Fruit fly (Drosophila melanogaster) S2 (cell line): ENCODE measurements around the gene Prosbeta7.

Source experiments
- CG8478 ChIP-seq: fragments of >200 bp; optimal IDR thresholded peaks from 2 replicates; lab custom pipeline; 2018
- CTCF ChIP-seq, 2 experiments: fragments of >200 bp; optimal IDR thresholded peaks; 2 replicates each; lab custom pipeline; 2018

DNA sequence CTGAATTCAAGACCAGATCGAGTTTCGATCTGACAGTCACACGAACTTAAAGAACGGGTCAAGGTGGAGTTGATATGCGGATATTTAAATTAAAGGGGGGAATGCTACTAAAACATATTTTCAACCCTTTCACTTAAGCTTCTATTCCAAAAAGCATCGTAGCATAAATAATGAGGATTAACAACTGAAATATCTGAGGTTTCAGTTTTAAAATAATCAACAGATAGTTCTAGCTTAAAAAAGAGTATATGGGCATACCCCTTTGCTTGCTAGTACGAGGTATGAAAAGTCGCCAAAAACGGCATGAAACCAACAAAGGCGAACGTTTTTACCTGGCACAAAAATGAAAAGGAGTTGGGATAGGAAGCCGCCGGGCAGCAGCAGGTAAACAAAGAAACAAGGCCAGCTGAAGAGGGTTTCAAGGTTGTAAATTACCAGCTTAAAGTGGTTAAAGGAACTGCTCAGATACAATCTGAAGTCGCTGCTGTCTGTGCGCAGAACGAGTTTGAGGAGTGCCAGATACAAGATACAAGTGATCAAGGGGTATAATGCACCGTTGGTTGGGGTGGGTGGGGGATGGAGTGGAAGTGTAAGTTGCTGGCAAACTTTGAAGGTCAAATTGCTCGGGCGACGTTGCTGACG lies 26.3 kb downstream of the Prosbeta7 start:
- TF ChIP-seq CG8478 (lab: Kevin White, UChicago) (no peak), CTCF (optimal IDR thresholded peaks at IDR 0.05; lab: Kevin White, UChicago) (no peak)
